Worm (Caenorhabditis elegans): ENCODE data around the gene lron-12.
A peak's percentile ranks its signal among the peaks of the same experiment; 100 is the strongest.

Gene lron-12

ce11 chrIII:12118381-12118780, at the start of gene lron-12:
TSS of gene lron-12 (minus strand) at chrIII:12118481.
- TF ChIP-seq daf-16 (GFP tag; optimal IDR thresholded peaks at IDR 0.05): peak in 1 of 2 experiments; percentile 18
- no peak for TF ChIP-seq daf-16 (tag; optimal IDR thresholded peaks at IDR 0.05)
- TF ChIP-seq F26F4.8 (GFP tag; conservative IDR thresholded peaks at IDR 0.05): no peak

ce11 chrIII:12167030-12167429, 48.7 kb upstream of the lron-12 start:
- TF ChIP-seq arid-1 (GFP tag; conservative IDR thresholded peaks at IDR 0.05) (no peak), zag-1 (tag; optimal IDR thresholded peaks at IDR 0.05) (no peak), set-16 (GFP tag; IDR thresholded peaks at IDR 0.05) (peak; percentile 73)

ce11 chrIII:12165305-12165704, 47.0 kb upstream of the lron-12 start:
- TF ChIP-seq sdz-12 (GFP tag; optimal IDR thresholded peaks at IDR 0.05) (peak; percentile 14), gei-8 (GFP tag; optimal IDR thresholded peaks at IDR 0.05) (no peak), nhr-6 (tag; optimal IDR thresholded peaks at IDR 0.05) (no peak), lin-13 (GFP tag; optimal IDR thresholded peaks at IDR 0.05) (no peak), ceh-62 (tag; optimal IDR thresholded peaks at IDR 0.05) (no peak), dmd-9 (GFP tag; IDR thresholded peaks at IDR 0.05) (no peak), unc-62 (GFP tag; optimal IDR thresholded peaks at IDR 0.05 in 1 of 2) (no peak), unc-62 (tag; optimal IDR thresholded peaks at IDR 0.05) (no peak), ceh-82 (tag; optimal IDR thresholded peaks at IDR 0.05) (no peak), tra-1 (GFP tag; IDR thresholded peaks at IDR 0.05) (no peak), nhr-42 (GFP tag; IDR thresholded peaks at IDR 0.05) (no peak), mxl-2 (GFP tag; conservative IDR thresholded peaks at IDR 0.05) (no peak), zag-1 (tag; optimal IDR thresholded peaks at IDR 0.05) (no peak), snpc-1.2 (GFP tag; IDR thresholded peaks at IDR 0.05) (no peak), lin-1 (GFP tag; IDR thresholded peaks at IDR 0.05) (no peak), Y5F2A.4 (GFP tag; optimal IDR thresholded peaks at IDR 0.05) (no peak), nhr-41 (GFP tag; IDR thresholded peaks at IDR 0.05) (no peak), set-16 (GFP tag; IDR thresholded peaks at IDR 0.05) (peak; percentile 84)

ce11 chrIII:12164414-12164813, 46.1 kb upstream of the lron-12 start:
- TF ChIP-seq duxl-1 (tag; optimal IDR thresholded peaks at IDR 0.05; ENCODE audit: poor library complexity) (no peak), attf-4 (tag; optimal IDR thresholded peaks at IDR 0.05) (no peak), lin-15B (tag; optimal IDR thresholded peaks at IDR 0.05) (no peak), mep-1 (tag; optimal IDR thresholded peaks at IDR 0.05) (no peak), snpc-4 (tag; optimal IDR thresholded peaks at IDR 0.05) (no peak), F26F4.8 (GFP tag; conservative IDR thresholded peaks at IDR 0.05) (no peak), daf-19 (GFP tag; conservative IDR thresholded peaks at IDR 0.05) (no peak), ceh-82 (tag; optimal IDR thresholded peaks at IDR 0.05) (no peak), mdt-29 (GFP tag; IDR thresholded peaks at IDR 0.05) (no peak), nhr-42 (GFP tag; IDR thresholded peaks at IDR 0.05) (no peak), lin-38 (GFP tag; IDR thresholded peaks at IDR 0.05) (no peak), daf-12 (tag; optimal IDR thresholded peaks at IDR 0.05) (no peak), mxl-2 (GFP tag; conservative IDR thresholded peaks at IDR 0.05) (no peak), ceh-32 (tag; optimal IDR thresholded peaks at IDR 0.05; ENCODE audit: poor library complexity) (no peak)

ce11 chrIII:12160929-12161328, 42.6 kb upstream of the lron-12 start:
- TF ChIP-seq ztf-11 (tag; optimal IDR thresholded peaks at IDR 0.05): no peak
- TF ChIP-seq snpc-4 (tag; optimal IDR thresholded peaks at IDR 0.05): no peak
- TF ChIP-seq nhr-41 (GFP tag; IDR thresholded peaks at IDR 0.05): no peak
- TF ChIP-seq nhr-25 (tag; optimal IDR thresholded peaks at IDR 0.05; ENCODE audit: borderline replicate concordance, insufficient read depth): no peak
- TF ChIP-seq aha-1 (tag): peak; percentile 54
- TF ChIP-seq lin-29 (GFP tag; IDR thresholded peaks at IDR 0.05): no peak
- peak; percentile 40; the same call in 1 of the 2 replicates for TF ChIP-seq set-16 (GFP tag; IDR thresholded peaks at IDR 0.05)
- no peak for TF ChIP-seq R02D3.7 (tag; optimal IDR thresholded peaks at IDR 0.05)
- TF ChIP-seq vab-7 (GFP tag; IDR thresholded peaks at IDR 0.05): no peak
- no peak for TF ChIP-seq nhr-28 (tag; optimal IDR thresholded peaks at IDR 0.05)
- TF ChIP-seq lin-38 (GFP tag; IDR thresholded peaks at IDR 0.05): no peak
- TF ChIP-seq zip-2 (tag; optimal IDR thresholded peaks at IDR 0.05): no peak
- no peak for TF ChIP-seq nhr-10 (tag; optimal IDR thresholded peaks at IDR 0.05)
- no peak for TF ChIP-seq ceh-82 (tag; optimal IDR thresholded peaks at IDR 0.05)
- no peak for TF ChIP-seq cey-2 (tag; optimal IDR thresholded peaks at IDR 0.05; ENCODE audit: borderline replicate concordance, insufficient read depth)

Measured in whole organism, L4 larva.